Fruit fly (Drosophila melanogaster): ENCODE data around the gene CHMP2B.

Gene CHMP2B

DNA sequence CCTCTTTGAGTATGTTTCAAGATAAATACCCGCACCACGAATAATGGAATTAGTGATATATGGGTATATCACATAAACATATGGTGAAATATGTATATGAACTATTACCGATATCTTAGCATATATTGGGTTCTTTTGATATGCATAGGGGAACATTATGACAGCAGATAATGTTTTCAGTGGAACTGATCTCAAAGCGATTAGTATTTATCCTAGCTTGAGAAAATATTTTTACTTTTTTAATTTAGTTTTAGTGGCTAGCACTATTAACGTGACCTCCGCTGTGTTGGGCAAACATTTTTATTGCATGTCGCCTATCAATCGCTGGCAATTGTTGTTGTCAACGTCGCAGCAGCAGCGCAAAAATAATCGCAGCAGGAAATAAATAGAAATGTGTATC is 49.0 kb downstream of the CHMP2B start (continued):
- TF ChIP-seq pzg (GFP tag; optimal IDR thresholded peaks at IDR 0.05) (no peak), CG8290 (GFP tag; optimal IDR thresholded peaks at IDR 0.05) (no peak), CG8290 (tag; optimal IDR thresholded peaks at IDR 0.05) (no peak), caup (GFP tag; optimal IDR thresholded peaks at IDR 0.05; ENCODE audit: severe bottlenecking) (peak; percentile 40), dimm (GFP tag; IDR thresholded peaks at IDR 0.05) (no peak), tx (GFP tag; optimal IDR thresholded peaks at IDR 0.05) (no peak), Ada2b (GFP tag; IDR thresholded peaks at IDR 0.05) (no peak), nerfin-1 (tag; optimal IDR thresholded peaks at IDR 0.05) (no peak), NFAT (GFP tag; IDR thresholded peaks at IDR 0.05) (no peak), D19B (GFP tag; optimal IDR thresholded peaks at IDR 0.05) (no peak), CG12299 (tag; optimal IDR thresholded peaks at IDR 0.05) (no peak), Blimp-1 (GFP tag; optimal IDR thresholded peaks at IDR 0.05) (peak; percentile 16), Hr3 (GFP tag; optimal IDR thresholded peaks at IDR 0.05) (peak; percentile 2), Nf-YA (GFP tag; IDR thresholded peaks at IDR 0.05) (no peak), Asciz (GFP tag; optimal IDR thresholded peaks at IDR 0.05) (no peak), ac (GFP tag; optimal IDR thresholded peaks at IDR 0.05) (no peak), MESR4 (GFP tag; optimal IDR thresholded peaks at IDR 0.05) (no peak), ftz-f1 (GFP tag; optimal IDR thresholded peaks at IDR 0.05) (no peak), stc (GFP tag; IDR thresholded peaks at IDR 0.05) (no peak), CG5180 (GFP tag; optimal IDR thresholded peaks at IDR 0.05) (no peak), CG13775 (GFP tag; optimal IDR thresholded peaks at IDR 0.05) (peak; percentile 18), ind (GFP tag; optimal IDR thresholded peaks at IDR 0.05) (peak; percentile 0), CG42726 (GFP tag; IDR thresholded peaks at IDR 0.05; ENCODE audit: partially characterized antibody) (no peak), CG12236 (GFP tag; optimal IDR thresholded peaks at IDR 0.05) (no peak), CG1603 (tag; optimal IDR thresholded peaks at IDR 0.05) (peak; percentile 12), Nf-YB (GFP tag; optimal IDR thresholded peaks at IDR 0.05) (no peak), Sox102F (GFP tag; optimal IDR thresholded peaks at IDR 0.05) (peak; percentile 48), HLH54F (GFP tag; optimal IDR thresholded peaks at IDR 0.05) (peak; percentile 7), Mes4 (GFP tag; optimal IDR thresholded peaks at IDR 0.05) (no peak), Fer1 (GFP tag; optimal IDR thresholded peaks at IDR 0.05) (peak; percentile 9), eve (GFP tag; optimal IDR thresholded peaks at IDR 0.05) (peak in 1 of 2 experiments; percentile 5), CG13624 (GFP tag; optimal IDR thresholded peaks at IDR 0.05) (no peak), CG7839 (tag; optimal IDR thresholded peaks at IDR 0.05) (peak; percentile 43), NK7.1 (GFP tag; optimal IDR thresholded peaks at IDR 0.05) (peak; percentile 8), CG10209 (GFP tag; optimal IDR thresholded peaks at IDR 0.05) (peak; percentile 9), slbo (GFP tag; IDR thresholded peaks at IDR 0.05) (peak; percentile 58; the same call in 1 of the 2 replicates), H2.0 (GFP tag; IDR thresholded peaks at IDR 0.05) (no peak), Pdp1 (GFP tag; optimal IDR thresholded peaks at IDR 0.05) (no peak), HmgZ (tag; optimal IDR thresholded peaks at IDR 0.05) (no peak), CG10543 (GFP tag; optimal IDR thresholded peaks at IDR 0.05) (no peak), CG32532 (GFP tag; IDR thresholded peaks at IDR 0.05) (no peak), CG3847 (GFP tag; IDR thresholded peaks at IDR 0.05) (no peak), row (GFP tag; IDR thresholded peaks at IDR 0.05) (peak; percentile 37; the same call in 1 of the 3 replicates), Rfx (GFP tag; IDR thresholded peaks at IDR 0.05) (no peak), ems (GFP tag; optimal IDR thresholded peaks at IDR 0.05) (no peak), Atf-2 (GFP tag; optimal IDR thresholded peaks at IDR 0.05) (no peak), Six4 (GFP tag; optimal IDR thresholded peaks at IDR 0.05) (no peak), CG16863 (GFP tag; optimal IDR thresholded peaks at IDR 0.05) (no peak), CG9215 (GFP tag; IDR thresholded peaks at IDR 0.05) (no peak), CG10654 (GFP tag; optimal IDR thresholded peaks at IDR 0.05) (no peak), CG1647 (GFP tag; optimal IDR thresholded peaks at IDR 0.05) (no peak), chif (GFP tag; optimal IDR thresholded peaks at IDR 0.05) (no peak)

Measured in whole organism, embryonic.